Worm (Caenorhabditis elegans): ENCODE data around the gene egl-21.

The egl-21 gene

ce11 chrIV:10501550-10502240 lies 20.1 kb upstream of the egl-21 start, which contains the start of gene tax-6:
TSS of gene tax-6 (minus strand) at chrIV:10501600.
- no peak for TF ChIP-seq nhr-23 (tag; optimal IDR thresholded peaks at IDR 0.05)
- TF ChIP-seq lsy-12 (tag; optimal IDR thresholded peaks at IDR 0.05), result no peak
- TF ChIP-seq ceh-28 (tag; optimal IDR thresholded peaks at IDR 0.05), result no peak
- TF ChIP-seq eor-1 (tag; optimal IDR thresholded peaks at IDR 0.05), result no peak
- no peak for TF ChIP-seq skn-1 (tag; optimal IDR thresholded peaks at IDR 0.05)

ce11 chrIV:10500481-10500880 lies 18.8 kb upstream of the egl-21 start:
- TF ChIP-seq jun-1 (tag; optimal IDR thresholded peaks at IDR 0.05) (no peak), fkh-10 (GFP tag; optimal IDR thresholded peaks at IDR 0.05) (no peak), elt-1 (tag; optimal IDR thresholded peaks at IDR 0.05) (no peak), ceh-16 (tag; optimal IDR thresholded peaks at IDR 0.05) (no peak), mdl-1 (tag; optimal IDR thresholded peaks at IDR 0.05) (no peak), nhr-76 (tag; optimal IDR thresholded peaks at IDR 0.05) (no peak), pqm-1 (tag; optimal IDR thresholded peaks at IDR 0.05) (no peak)

- TF ChIP-seq nhr-11 (tag; optimal IDR thresholded peaks at IDR 0.05) (peak; percentile 71), lin-39 (tag; optimal IDR thresholded peaks at IDR 0.05) (peak; percentile 88), lin-15B (tag; optimal IDR thresholded peaks at IDR 0.05) (peak; percentile 55), zag-1 (tag; optimal IDR thresholded peaks at IDR 0.05) (peak; percentile 62), nfya-1 (tag; optimal IDR thresholded peaks at IDR 0.05; ENCODE audit: insufficient read depth) (peak; percentile 86), nhr-77 (tag; optimal IDR thresholded peaks at IDR 0.05) (no peak), fkh-10 (GFP tag; optimal IDR thresholded peaks at IDR 0.05) (peak; percentile 58), fos-1 (tag; optimal IDR thresholded peaks at IDR 0.05) (peak; percentile 21), elt-2 (tag; optimal IDR thresholded peaks at IDR 0.05) (no peak), unc-62 (GFP tag; optimal IDR thresholded peaks at IDR 0.05) (no peak), ceh-16 (tag; optimal IDR thresholded peaks at IDR 0.05) (no peak), nhr-67 (tag; optimal IDR thresholded peaks at IDR 0.05) (no peak), elt-3 (tag; optimal IDR thresholded peaks at IDR 0.05) (no peak), egl-27 (tag; optimal IDR thresholded peaks at IDR 0.05) (no peak), daf-12 (tag; optimal IDR thresholded peaks at IDR 0.05) (no peak), unc-39 (tag; optimal IDR thresholded peaks at IDR 0.05) (no peak), tbx-2 (tag; optimal IDR thresholded peaks at IDR 0.05) (peak; percentile 55), nhr-237 (tag; optimal IDR thresholded peaks at IDR 0.05) (no peak), hmg-11 (tag; optimal IDR thresholded peaks at IDR 0.05) (peak; percentile 67), snpc-4 (tag; optimal IDR thresholded peaks at IDR 0.05) (peak; percentile 2), egl-5 (tag; optimal IDR thresholded peaks at IDR 0.05) (peak; percentile 21), nhr-76 (tag; optimal IDR thresholded peaks at IDR 0.05) (no peak), skn-1 (tag; optimal IDR thresholded peaks at IDR 0.05) (peak; percentile 27)
Measured at ce11 chrIV:10499948-10500356, 18.3 kb upstream of the egl-21 start.

ce11 chrIV:10498401-10498800 lies 16.8 kb upstream of the egl-21 start:
- TF ChIP-seq hmg-11 (tag; optimal IDR thresholded peaks at IDR 0.05) (no peak), elt-3 (tag; optimal IDR thresholded peaks at IDR 0.05) (no peak), nhr-25 (tag; optimal IDR thresholded peaks at IDR 0.05) (no peak), ZK546.5 (tag; optimal IDR thresholded peaks at IDR 0.05) (no peak), skn-1 (tag; optimal IDR thresholded peaks at IDR 0.05) (no peak), ceh-9 (tag; optimal IDR thresholded peaks at IDR 0.05) (no peak), nhr-11 (tag; optimal IDR thresholded peaks at IDR 0.05) (no peak), fos-1 (tag; optimal IDR thresholded peaks at IDR 0.05) (no peak), daf-12 (tag; optimal IDR thresholded peaks at IDR 0.05) (no peak), ceh-82 (tag; optimal IDR thresholded peaks at IDR 0.05) (no peak), ztf-4 (tag; optimal IDR thresholded peaks at IDR 0.05) (no peak), zag-1 (tag; optimal IDR thresholded peaks at IDR 0.05) (no peak), egl-27 (tag; optimal IDR thresholded peaks at IDR 0.05) (no peak), R02D3.7 (tag; optimal IDR thresholded peaks at IDR 0.05) (no peak), mdl-1 (tag; optimal IDR thresholded peaks at IDR 0.05) (no peak), nhr-77 (tag; optimal IDR thresholded peaks at IDR 0.05) (no peak), egl-5 (tag; optimal IDR thresholded peaks at IDR 0.05) (no peak), lin-15B (tag; optimal IDR thresholded peaks at IDR 0.05) (no peak)
